Worm (Caenorhabditis elegans) whole organism, L2 larva: ENCODE results near the gene C02E7.7.

Experiments
- R02D3.7 ChIP-seq: fragments of 150-350 bp; optimal IDR thresholded peaks from 2 replicates; lab custom pipeline; 2014; ENCODE audit warnings: missing biosample characterization, missing genetic modification characterization
- aly-2 ChIP-seq: fragments of 150-350 bp; optimal IDR thresholded peaks from 2 replicates; lab custom pipeline; 2014; ENCODE audit warnings: missing biosample characterization, missing genetic modification characterization

ce11 chrV:4929842-4930241 is 11.5 kb upstream of the C02E7.7 start, which contains the start of gene str-205:
- TF ChIP-seq aly-2 (tag; lab: Kevin White, UChicago) = no peak
- TF ChIP-seq R02D3.7 (tag; lab: Kevin White, UChicago) = no peak
